Worm (Caenorhabditis elegans) whole organism, young adult: Measurements from ENCODE around the gene aaim-1.

Experiments used
- B0261.1 ChIP-seq: sonication (generic microtip); optimal IDR thresholded peaks from 2 replicates; lab custom pipeline; 2016; ENCODE audit warnings: mild to moderate bottlenecking, missing genetic modification characterization, moderate library complexity, missing compliant biosample characterization
- B0336.3 ChIP-seq: fragments of 200-800 bp; sonication (Bioruptor generic); IDR thresholded peaks from 2 replicates; pipeline ENCODE4 v1.3.6; 2022; ENCODE audit warnings: missing genetic modification characterization, missing compliant biosample characterization
- D2030.7 ChIP-seq: fragments of 200-800 bp; sonication (Bioruptor generic); IDR thresholded peaks from 2 replicates; pipeline ENCODE4 v1.3.6; 2022; ENCODE audit warnings: missing genetic modification reagents, missing genetic modification characterization, missing compliant biosample characterization
- F33H1.4 ChIP-seq: fragments of 200-800 bp; sonication (Bioruptor generic); IDR thresholded peaks from 2 replicates; pipeline ENCODE4 v1.3.6; 2022; ENCODE audit warnings: missing genetic modification reagents, missing genetic modification characterization, missing compliant biosample characterization
- K11D2.4 ChIP-seq: fragments of 200-800 bp; sonication (Bioruptor generic); IDR thresholded peaks from 2 replicates; pipeline ENCODE4 v1.3.6; 2022; ENCODE audit warnings: missing genetic modification reagents, missing genetic modification characterization, missing compliant biosample characterization
- Y53F4B.3 ChIP-seq: fragments of 200-800 bp; sonication (Bioruptor generic); IDR thresholded peaks from 2 replicates; pipeline ENCODE4 v1.3.6; 2022; ENCODE audit warnings: missing genetic modification reagents, missing genetic modification characterization, missing compliant biosample characterization
- Y53G8AR.9 ChIP-seq: fragments of 200-800 bp; sonication (Bioruptor generic); conservative IDR thresholded peaks from 2 replicates; pipeline ENCODE4 v1.3.6; 2022; ENCODE audit warnings: missing genetic modification reagents, missing genetic modification characterization, missing compliant biosample characterization
- Y79H2A.3 ChIP-seq: fragments of 200-800 bp; sonication (Bioruptor generic); conservative IDR thresholded peaks from 2 replicates; pipeline ENCODE4 v1.3.6; 2022; ENCODE audit warnings: missing genetic modification reagents, missing genetic modification characterization, missing compliant biosample characterization
- ama-1 ChIP-seq, 3 experiments: fragments of 150-350 bp in 1 of 3; sonication (generic microtip) in 2 of 3; optimal IDR thresholded peaks; 2 replicates each; lab custom pipeline; 2014 to 2018; ENCODE audit warnings: missing biosample characterization in 2 of 3, missing genetic modification characterization in 2 of 3, missing genetic modification reagents in 2 of 3
- aptf-3 ChIP-seq: fragments of 200-800 bp; sonication (Bioruptor generic); IDR thresholded peaks from 2 replicates; pipeline ENCODE4 v1.3.6; 2022; ENCODE audit warnings: missing genetic modification characterization, missing compliant biosample characterization
- attf-5 ChIP-seq: fragments of 200-800 bp; sonication (Bioruptor generic); optimal IDR thresholded peaks from 2 replicates; lab custom pipeline; 2018; ENCODE audit warnings: mild to moderate bottlenecking, missing genetic modification characterization, missing compliant biosample characterization
- bed-1 ChIP-seq: fragments of 200-800 bp; sonication (Bioruptor generic); IDR thresholded peaks from 2 replicates; pipeline ENCODE4 v1.3.6; 2022; ENCODE audit warnings: missing genetic modification reagents, missing genetic modification characterization, missing compliant biosample characterization
- cebp-1 ChIP-seq, 2 experiments: fragments of 200-800 bp in 1 of 2; sonication (Bioruptor generic) in 1 of 2; sonication (generic microtip) in 1 of 2; IDR thresholded peaks in 1 of 2; optimal IDR thresholded peaks in 1 of 2; 2 replicates each; pipeline versions ENCODE4 v1.3.6 to Lab custom; 2017 to 2022; ENCODE audit warnings: missing compliant biosample characterization in 2 of 2, missing genetic modification characterization in 2 of 2, mild to moderate bottlenecking in 1 of 2, missing genetic modification reagents in 1 of 2, moderate library complexity in 1 of 2
- cebp-2 ChIP-seq: fragments of 200-800 bp; sonication (Bioruptor generic); IDR thresholded peaks from 2 replicates; pipeline ENCODE4 v1.3.6; 2022; ENCODE audit warnings: missing genetic modification characterization, missing compliant biosample characterization
- ceh-100 ChIP-seq: fragments of 200-800 bp; sonication (Bioruptor generic); IDR thresholded peaks from 2 replicates; pipeline ENCODE4 v1.3.6; 2022; ENCODE audit warnings: missing genetic modification reagents, missing genetic modification characterization, missing compliant biosample characterization
- ceh-27 ChIP-seq: fragments of 200-800 bp; sonication (Bioruptor generic); optimal IDR thresholded peaks from 2 replicates; lab custom pipeline; 2018; ENCODE audit warnings: mild to moderate bottlenecking, missing genetic modification characterization, moderate library complexity, missing compliant biosample characterization
- efl-1 ChIP-seq: fragments of 150-350 bp; optimal IDR thresholded peaks from 2 replicates; lab custom pipeline; 2014; ENCODE audit warnings: missing biosample characterization, missing genetic modification reagents, missing genetic modification characterization
- egl-44 ChIP-seq: fragments of 200-800 bp; sonication (Bioruptor generic); IDR thresholded peaks from 2 replicates; pipeline ENCODE4 v1.3.6; 2022; ENCODE audit warnings: missing genetic modification reagents, missing genetic modification characterization, missing compliant biosample characterization
- ekl-4 ChIP-seq: fragments of 200-800 bp; sonication (Bioruptor generic); IDR thresholded peaks from 2 replicates; pipeline ENCODE4 v1.3.6; 2022; ENCODE audit warnings: missing genetic modification reagents, missing genetic modification characterization, missing compliant biosample characterization
- ets-4 ChIP-seq: fragments of 200-800 bp; sonication (Bioruptor generic); optimal IDR thresholded peaks from 2 replicates; lab custom pipeline; 2018; ENCODE audit warnings: mild to moderate bottlenecking, missing genetic modification characterization, missing compliant biosample characterization
- hmg-20 ChIP-seq: fragments of 200-800 bp; sonication (Bioruptor generic); IDR thresholded peaks from 2 replicates; pipeline ENCODE4 v1.3.6; 2022; ENCODE audit warnings: missing genetic modification reagents, missing genetic modification characterization, missing compliant biosample characterization
- hrde-1 ChIP-seq: sonication (generic microtip); optimal IDR thresholded peaks from 2 replicates; lab custom pipeline; 2016; ENCODE audit warnings: missing genetic modification characterization, mild to moderate bottlenecking, missing compliant biosample characterization, moderate library complexity, missing genotype, missing genetic modification reagents, borderline replicate concordance
- lag-1 ChIP-seq: fragments of 200-800 bp; sonication (Bioruptor generic); IDR thresholded peaks from 2 replicates; pipeline ENCODE4 v1.3.6; 2022; ENCODE audit warnings: missing genetic modification reagents, missing genetic modification characterization, missing compliant biosample characterization
- let-607 ChIP-seq, 2 experiments: fragments of 200-800 bp in 1 of 2; sonication (Bioruptor generic) in 1 of 2; sonication (generic microtip) in 1 of 2; optimal IDR thresholded peaks; 2 replicates each; lab custom pipeline; 2016 to 2018; ENCODE audit warnings: mild to moderate bottlenecking in 2 of 2, missing compliant biosample characterization in 2 of 2, missing genetic modification characterization in 2 of 2, moderate library complexity in 2 of 2, missing genotype in 1 of 2
- lin-54 ChIP-seq: fragments of 200-800 bp; sonication (Bioruptor generic); optimal IDR thresholded peaks from 2 replicates; lab custom pipeline; 2018; ENCODE audit warnings: mild to moderate bottlenecking, missing genetic modification characterization, missing compliant biosample characterization
- lir-1 ChIP-seq: fragments of 200-800 bp; sonication (Bioruptor generic); conservative IDR thresholded peaks from 2 replicates; pipeline ENCODE4 v1.3.6; 2022; ENCODE audit warnings: missing genetic modification reagents, missing genetic modification characterization, missing compliant biosample characterization
- lsl-1 ChIP-seq: fragments of 200-800 bp; sonication (Bioruptor generic); optimal IDR thresholded peaks from 2 replicates; lab custom pipeline; 2018; ENCODE audit warnings: mild to moderate bottlenecking, missing genetic modification characterization, moderate library complexity, missing compliant biosample characterization
- lsy-27 ChIP-seq: sonication (generic microtip); optimal IDR thresholded peaks from 2 replicates; lab custom pipeline; 2017; ENCODE audit warnings: missing genetic modification characterization, mild to moderate bottlenecking, missing compliant biosample characterization, antibody characterized with exemption, missing genotype, borderline replicate concordance; ENCODE audit not compliant: insufficient read depth
- madf-8 ChIP-seq: fragments of 200-800 bp; sonication (Bioruptor generic); conservative IDR thresholded peaks from 2 replicates; pipeline ENCODE4 v1.3.6; 2022; ENCODE audit warnings: missing genetic modification reagents, missing genetic modification characterization, missing compliant biosample characterization
- mel-28 ChIP-seq: sonication (generic microtip); optimal IDR thresholded peaks from 2 replicates; lab custom pipeline; 2016; ENCODE audit warnings: borderline replicate concordance, mild to moderate bottlenecking, missing genetic modification characterization, missing compliant biosample characterization
- nfya-1 ChIP-seq: sonication (generic microtip); optimal IDR thresholded peaks from 2 replicates; lab custom pipeline; 2017; ENCODE audit warnings: antibody characterized with exemption, missing compliant biosample characterization, missing genetic modification characterization, borderline replicate concordance; ENCODE audit not compliant: insufficient read depth
- nfyb-1 ChIP-seq: fragments of 200-800 bp; sonication (Bioruptor generic); IDR thresholded peaks from 2 replicates; pipeline ENCODE4 v1.3.6; 2022; ENCODE audit warnings: missing genetic modification reagents, missing genetic modification characterization, missing compliant biosample characterization
- nhr-179 ChIP-seq: sonication (generic microtip); optimal IDR thresholded peaks from 2 replicates; lab custom pipeline; 2016; ENCODE audit warnings: mild to moderate bottlenecking, missing genetic modification characterization, missing compliant biosample characterization
- nhr-27 ChIP-seq: fragments of 200-800 bp; sonication (Bioruptor generic); optimal IDR thresholded peaks from 2 replicates; lab custom pipeline; 2018; ENCODE audit warnings: mild to moderate bottlenecking, missing genetic modification characterization, moderate library complexity, missing compliant biosample characterization
- rcor-1 ChIP-seq: fragments of 200-800 bp; sonication (Bioruptor generic); IDR thresholded peaks from 2 replicates; pipeline ENCODE4 v1.3.6; 2022; ENCODE audit warnings: missing genetic modification reagents, missing genetic modification characterization, missing compliant biosample characterization
- rec-8 ChIP-seq, 2 experiments: sonication (generic microtip); optimal IDR thresholded peaks; 2 replicates each; lab custom pipeline; 2016; ENCODE audit warnings: mild to moderate bottlenecking in 2 of 2, missing genetic modification characterization in 2 of 2, missing genetic modification reagents in 2 of 2, missing genotype in 2 of 2, missing biosample characterization in 1 of 2, missing compliant biosample characterization in 1 of 2, moderate library complexity in 1 of 2
- repo-1 ChIP-seq: sonication (generic microtip); optimal IDR thresholded peaks from 2 replicates; lab custom pipeline; 2017; ENCODE audit warnings: mild to moderate bottlenecking, missing genetic modification characterization, missing compliant biosample characterization
- rpc-1 ChIP-seq, 2 experiments: fragments of 150-350 bp in 1 of 2; sonication (generic microtip) in 1 of 2; optimal IDR thresholded peaks; 2 replicates each; lab custom pipeline; 2014 to 2018; ENCODE audit warnings: missing biosample characterization in 1 of 2, missing genetic modification characterization in 1 of 2, missing genetic modification reagents in 1 of 2, missing genotype in 1 of 2
- sdz-38 ChIP-seq: sonication (generic microtip); optimal IDR thresholded peaks from 2 replicates; lab custom pipeline; 2016; ENCODE audit warnings: missing genotype, missing genetic modification characterization, missing compliant biosample characterization
- snpc-1.3 ChIP-seq: sonication (generic microtip); optimal IDR thresholded peaks from 2 replicates; lab custom pipeline; 2017; ENCODE audit warnings: missing genetic modification characterization, mild to moderate bottlenecking, missing compliant biosample characterization, antibody characterized with exemption, moderate library complexity, missing genotype, missing genetic modification reagents; ENCODE audit not compliant: insufficient read depth
- sptf-2 ChIP-seq: fragments of 200-800 bp; sonication (Bioruptor generic); optimal IDR thresholded peaks from 2 replicates; lab custom pipeline; 2018; ENCODE audit warnings: mild to moderate bottlenecking, missing genetic modification characterization, missing compliant biosample characterization
- xnd-1 ChIP-seq: sonication (generic microtip); optimal IDR thresholded peaks from 2 replicates; lab custom pipeline; 2016; ENCODE audit warnings: missing genotype, missing genetic modification reagents, missing genetic modification characterization, missing compliant biosample characterization
- ztf-22 ChIP-seq: fragments of 200-800 bp; sonication (Bioruptor generic); optimal IDR thresholded peaks from 2 replicates; lab custom pipeline; 2018; ENCODE audit warnings: mild to moderate bottlenecking, missing genetic modification characterization, moderate library complexity, missing compliant biosample characterization
- ztf-25 ChIP-seq: fragments of 200-800 bp; sonication (Bioruptor generic); IDR thresholded peaks from 2 replicates; pipeline ENCODE4 v1.3.6; 2022; ENCODE audit warnings: missing genetic modification reagents, missing genetic modification characterization, missing compliant biosample characterization

aaim-1 gene

DNA sequence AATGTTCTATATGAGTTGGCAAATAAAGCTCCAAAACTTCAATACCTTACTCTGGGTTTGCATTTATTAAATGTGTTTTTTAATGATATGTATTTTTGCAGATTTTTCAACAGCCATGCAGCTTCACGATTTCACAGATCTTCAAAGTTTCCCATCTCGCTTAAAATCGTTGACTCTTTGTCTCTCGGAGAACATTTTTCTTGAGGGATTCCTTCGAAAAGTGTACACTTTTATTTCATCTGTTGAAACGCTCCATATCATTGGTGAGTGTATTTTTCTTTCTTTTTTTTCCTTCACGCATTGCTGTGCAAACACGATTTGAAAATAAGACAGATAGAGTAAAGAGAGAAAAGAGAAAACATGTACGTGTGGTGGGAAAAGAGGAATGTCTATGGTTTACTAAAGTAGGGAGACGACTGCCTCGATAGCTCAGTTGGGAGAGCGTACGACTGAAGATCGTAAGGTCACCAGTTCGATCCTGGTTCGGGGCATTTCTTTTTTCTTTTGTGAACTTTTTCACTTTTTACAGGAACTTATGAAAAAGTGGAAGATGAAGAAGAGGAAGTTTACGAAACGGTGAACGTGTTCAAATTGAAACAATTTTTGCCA, 31.1 kb upstream of the aaim-1 start:
- TF ChIP-seq snpc-1.3 = peak; percentile 93
- TF ChIP-seq lag-1 = no peak
- TF ChIP-seq Y79H2A.3 = no peak
- TF ChIP-seq rpc-1 (optimal IDR thresholded peaks at IDR 0.05; lab: Kevin White, UChicago) = peak; percentile 95
- TF ChIP-seq rpc-1 (tag; optimal IDR thresholded peaks at IDR 0.05; lab: Kevin White, UChicago) = peak; percentile 98
- TF ChIP-seq mel-28 (tag; lab: Kevin White, UChicago) = no peak
- TF ChIP-seq attf-5 (GFP tag; lab: Kevin White, UChicago) = peak; percentile 51
- peak; percentile 68 for TF ChIP-seq cebp-1 (GFP tag; IDR thresholded peaks at IDR 0.05; lab: Robert Waterston, UW)
- TF ChIP-seq cebp-1 (tag; optimal IDR thresholded peaks at IDR 0.05; lab: Kevin White, UChicago) = no peak
- TF ChIP-seq ekl-4 = peak; percentile 45; the same call in 1 of the 2 replicates
- no peak for TF ChIP-seq lin-54 (GFP tag; lab: Kevin White, UChicago)
- peak; percentile 47 for TF ChIP-seq lsy-27 (tag; lab: Kevin White, UChicago)
- no peak for TF ChIP-seq ama-1 (optimal IDR thresholded peaks at IDR 0.05; lab: Kevin White, UChicago)
- peak; percentile 71 to 89 for TF ChIP-seq ama-1 (GFP tag; optimal IDR thresholded peaks at IDR 0.05; lab: Kevin White, UChicago)
- no peak for TF ChIP-seq nfya-1
- TF ChIP-seq ceh-27 (GFP tag; lab: Kevin White, UChicago) = no peak
- no peak for TF ChIP-seq B0336.3 (GFP tag; lab: Robert Waterston, UW)
- TF ChIP-seq hmg-20 (GFP tag; lab: Robert Waterston, UW) = peak; percentile 86
- TF ChIP-seq hrde-1 = peak; percentile 56
- TF ChIP-seq B0261.1 = peak; percentile 96
- peak; percentile 58 for TF ChIP-seq repo-1 (tag; lab: Kevin White, UChicago)
- peak; percentile 65; the same call in 1 of the 2 replicates for TF ChIP-seq ceh-100 (GFP tag; lab: Robert Waterston, UW)
- TF ChIP-seq lsl-1 = no peak
- TF ChIP-seq bed-1 = 0 out of 2 replicates have a peak, but pooled peaks have one; percentile 7
- TF ChIP-seq sptf-2 (GFP tag; lab: Kevin White, UChicago) = no peak
- TF ChIP-seq rec-8 (tag; optimal IDR thresholded peaks at IDR 0.05; lab: Kevin White, UChicago) = peak; percentile 78 to 91
- TF ChIP-seq nfyb-1 = peak; percentile 87
- peak; percentile 43; the same call in 1 of the 2 replicates for TF ChIP-seq lir-1
- peak; percentile 91 for TF ChIP-seq ztf-25 (GFP tag; lab: Robert Waterston, UW)
- TF ChIP-seq K11D2.4 (GFP tag; lab: Robert Waterston, UW) = peak; percentile 71
- TF ChIP-seq efl-1 = no peak
- TF ChIP-seq rcor-1 (GFP tag; lab: Robert Waterston, UW) = peak; percentile 86
- no peak for TF ChIP-seq madf-8 (GFP tag; lab: Robert Waterston, UW)
- peak; percentile 88; the same call in 1 of the 2 replicates for TF ChIP-seq aptf-3 (GFP tag; lab: Robert Waterston, UW)
- peak; percentile 68 for TF ChIP-seq D2030.7 (GFP tag; lab: Robert Waterston, UW)
- no peak for TF ChIP-seq sdz-38 (tag; lab: Kevin White, UChicago)
- no peak for TF ChIP-seq xnd-1 (tag; lab: Kevin White, UChicago)
- no peak for TF ChIP-seq ztf-22 (GFP tag; lab: Kevin White, UChicago)
- no peak for TF ChIP-seq ets-4 (GFP tag; lab: Kevin White, UChicago)
- TF ChIP-seq Y53G8AR.9 = peak; percentile 75
- TF ChIP-seq cebp-2 (GFP tag; lab: Robert Waterston, UW) = 0 out of 2 replicates have a peak, but pooled peaks have one; percentile 85
- peak; percentile 64; the same call in 1 of the 2 replicates for TF ChIP-seq Y53F4B.3 (GFP tag; lab: Robert Waterston, UW)
- TF ChIP-seq F33H1.4 (GFP tag; lab: Robert Waterston, UW) = no peak
- peak; percentile 93 for TF ChIP-seq egl-44
- TF ChIP-seq let-607 (tag; optimal IDR thresholded peaks at IDR 0.05; lab: Kevin White, UChicago) = peak in 1 of 2 experiments; percentile 36
- TF ChIP-seq nhr-27 = peak; percentile 45
- TF ChIP-seq nhr-179 (tag; lab: Kevin White, UChicago) = peak; percentile 67
